Worm (Caenorhabditis elegans): ENCODE data around the gene B0035.15.

- TF ChIP-seq nhr-237 (tag; optimal IDR thresholded peaks at IDR 0.05): no peak
- TF ChIP-seq Y55F3AM.14 (GFP tag; optimal IDR thresholded peaks at IDR 0.05): no peak
- TF ChIP-seq ceh-16 (tag; optimal IDR thresholded peaks at IDR 0.05): no peak
- TF ChIP-seq mbf-1 (tag; optimal IDR thresholded peaks at IDR 0.05): no peak
- TF ChIP-seq unc-55 (GFP tag; optimal IDR thresholded peaks at IDR 0.05): no peak
- TF ChIP-seq unc-62 (GFP tag; optimal IDR thresholded peaks at IDR 0.05): no peak
- TF ChIP-seq zag-1 (tag; optimal IDR thresholded peaks at IDR 0.05): no peak
- no peak for TF ChIP-seq aly-2 (tag; optimal IDR thresholded peaks at IDR 0.05)
- TF ChIP-seq skn-1 (tag; optimal IDR thresholded peaks at IDR 0.05): no peak
- TF ChIP-seq lsy-2 (tag; optimal IDR thresholded peaks at IDR 0.05): no peak
- TF ChIP-seq snpc-4 (tag; optimal IDR thresholded peaks at IDR 0.05): no peak
- no peak for TF ChIP-seq dmd-4 (tag; optimal IDR thresholded peaks at IDR 0.05)
- no peak for TF ChIP-seq nhr-11 (tag; optimal IDR thresholded peaks at IDR 0.05)
Measured at ce11 chrIV:11266090-11266489, 32.0 kb downstream of the B0035.15 start, which contains the start of gene col-127.

Data from whole organism, L2 larva.